Worm (Caenorhabditis elegans) whole organism, L3 larva: ENCODE measurements around the gene acy-4.

Source experiments
- R02D3.7 ChIP-seq: fragments of 150-350 bp; optimal IDR thresholded peaks from 2 replicates; lab custom pipeline; 2014; ENCODE audit warnings: missing biosample characterization, missing genetic modification characterization
- ZK546.5 ChIP-seq: sonication (generic microtip); optimal IDR thresholded peaks from 2 replicates; lab custom pipeline; 2017; ENCODE audit warnings: missing biosample characterization, missing genetic modification characterization
- ama-1 ChIP-seq: fragments of 150-350 bp; optimal IDR thresholded peaks from 2 replicates; lab custom pipeline; 2018
- ceh-16 ChIP-seq: sonication (generic microtip); optimal IDR thresholded peaks from 2 replicates; lab custom pipeline; 2017; ENCODE audit warnings: missing biosample characterization, missing genetic modification characterization
- ceh-28 ChIP-seq: fragments of 150-350 bp; optimal IDR thresholded peaks from 2 replicates; lab custom pipeline; 2014; ENCODE audit warnings: missing biosample characterization, missing genetic modification reagents, missing genetic modification characterization
- ceh-82 ChIP-seq: fragments of 150-350 bp; optimal IDR thresholded peaks from 2 replicates; lab custom pipeline; 2014; ENCODE audit warnings: missing biosample characterization, missing genetic modification characterization
- ceh-9 ChIP-seq: sonication (generic microtip); optimal IDR thresholded peaks from 2 replicates; lab custom pipeline; 2018; ENCODE audit warnings: missing biosample characterization, missing genetic modification characterization
- daf-12 ChIP-seq: fragments of 150-350 bp; optimal IDR thresholded peaks from 2 replicates; lab custom pipeline; 2014; ENCODE audit warnings: missing biosample characterization, missing genetic modification reagents, missing genetic modification characterization
- egl-27 ChIP-seq: sonication (generic microtip); optimal IDR thresholded peaks from 4 replicates; lab custom pipeline; 2017; ENCODE audit warnings: missing biosample characterization, missing genetic modification reagents, missing genetic modification characterization
- egl-5 ChIP-seq: fragments of 150-350 bp; optimal IDR thresholded peaks from 2 replicates; lab custom pipeline; 2017; ENCODE audit warnings: missing biosample characterization, missing genetic modification reagents, missing genetic modification characterization, inconsistent platforms
- elt-1 ChIP-seq: fragments of 150-350 bp; optimal IDR thresholded peaks from 2 replicates; lab custom pipeline; 2014; ENCODE audit warnings: missing biosample characterization, missing genetic modification characterization
- elt-2 ChIP-seq: sonication (generic microtip); optimal IDR thresholded peaks from 2 replicates; lab custom pipeline; 2016; ENCODE audit warnings: missing genetic modification reagents, mild to moderate bottlenecking, missing genetic modification characterization, missing compliant biosample characterization
- elt-3 ChIP-seq, 3 experiments: fragments of 150-350 bp in 1 of 3; sonication (generic microtip) in 2 of 3; optimal IDR thresholded peaks; 2 replicates in 2 of 3; 4 replicates in 1 of 3; lab custom pipeline; 2014 to 2017; ENCODE audit warnings: missing biosample characterization in 3 of 3, missing genetic modification characterization in 3 of 3
- eor-1 ChIP-seq, 2 experiments: fragments of 150-350 bp; optimal IDR thresholded peaks; 2 replicates each; lab custom pipeline; 2014 to 2018; ENCODE audit warnings: missing biosample characterization in 2 of 2, missing genetic modification characterization in 2 of 2
- fkh-10 ChIP-seq: sonication (generic microtip); optimal IDR thresholded peaks from 2 replicates; lab custom pipeline; 2017; ENCODE audit warnings: missing biosample characterization, missing genetic modification reagents, missing genetic modification characterization
- fkh-2 ChIP-seq: fragments of 150-350 bp; optimal IDR thresholded peaks from 2 replicates; lab custom pipeline; 2014; ENCODE audit warnings: missing biosample characterization, missing genetic modification reagents, missing genetic modification characterization
- fos-1 ChIP-seq: fragments of 150-350 bp; optimal IDR thresholded peaks from 2 replicates; lab custom pipeline; 2014; ENCODE audit warnings: missing biosample characterization, missing genetic modification characterization
- hmg-11 ChIP-seq: sonication (generic microtip); optimal IDR thresholded peaks from 2 replicates; lab custom pipeline; 2016; ENCODE audit warnings: missing genetic modification characterization, missing compliant biosample characterization
- jun-1 ChIP-seq: fragments of 150-350 bp; optimal IDR thresholded peaks from 2 replicates; lab custom pipeline; 2014; ENCODE audit warnings: missing biosample characterization, missing genetic modification reagents, missing genetic modification characterization
- lin-15B ChIP-seq: fragments of 150-350 bp; optimal IDR thresholded peaks from 2 replicates; lab custom pipeline; 2014; ENCODE audit warnings: missing biosample characterization, missing genetic modification characterization
- lin-39 ChIP-seq: fragments of 150-350 bp; optimal IDR thresholded peaks from 2 replicates; lab custom pipeline; 2018; ENCODE audit warnings: missing biosample characterization, missing genetic modification reagents, missing genetic modification characterization
- lsy-12 ChIP-seq: sonication (generic microtip); optimal IDR thresholded peaks from 2 replicates; lab custom pipeline; 2016; ENCODE audit warnings: mild to moderate bottlenecking, missing genetic modification characterization, missing compliant biosample characterization
- mdl-1 ChIP-seq: fragments of 150-350 bp; optimal IDR thresholded peaks from 2 replicates; lab custom pipeline; 2014; ENCODE audit warnings: missing biosample characterization, missing genetic modification characterization
- nfya-1 ChIP-seq: sonication (generic microtip); optimal IDR thresholded peaks from 2 replicates; lab custom pipeline; 2017; ENCODE audit warnings: missing genetic modification characterization, mild to moderate bottlenecking, missing compliant biosample characterization, antibody characterized with exemption, moderate library complexity; ENCODE audit not compliant: insufficient read depth
- nhr-11 ChIP-seq: fragments of 150-350 bp; optimal IDR thresholded peaks from 2 replicates; lab custom pipeline; 2014; ENCODE audit warnings: missing biosample characterization, missing genetic modification characterization
- nhr-12 ChIP-seq: fragments of 150-350 bp; optimal IDR thresholded peaks from 2 replicates; lab custom pipeline; 2014; ENCODE audit warnings: missing biosample characterization, missing genetic modification characterization
- nhr-23 ChIP-seq: fragments of 150-350 bp; optimal IDR thresholded peaks from 2 replicates; lab custom pipeline; 2014; ENCODE audit warnings: missing biosample characterization, missing genetic modification reagents, missing genetic modification characterization
- nhr-237 ChIP-seq: fragments of 150-350 bp; optimal IDR thresholded peaks from 2 replicates; lab custom pipeline; 2014; ENCODE audit warnings: missing biosample characterization, missing genetic modification characterization
- nhr-25 ChIP-seq: sonication (generic microtip); optimal IDR thresholded peaks from 2 replicates; lab custom pipeline; 2017; ENCODE audit warnings: missing biosample characterization, missing genetic modification characterization
- nhr-28 ChIP-seq: fragments of 150-350 bp; optimal IDR thresholded peaks from 2 replicates; lab custom pipeline; 2014; ENCODE audit warnings: missing biosample characterization, missing genetic modification characterization
- nhr-43 ChIP-seq: sonication (generic microtip); optimal IDR thresholded peaks from 2 replicates; lab custom pipeline; 2016; ENCODE audit warnings: mild to moderate bottlenecking, missing genetic modification characterization, missing compliant biosample characterization; ENCODE audit not compliant: poor library complexity, severe bottlenecking
- nhr-67 ChIP-seq: fragments of 150-350 bp; optimal IDR thresholded peaks from 2 replicates; lab custom pipeline; 2014; ENCODE audit warnings: missing biosample characterization, missing genetic modification characterization
- nhr-76 ChIP-seq: fragments of 150-350 bp; sonication (generic microtip); optimal IDR thresholded peaks from 5 replicates; lab custom pipeline; 2014; ENCODE audit warnings: missing biosample characterization, missing genetic modification characterization
- nhr-77 ChIP-seq: fragments of 150-350 bp; optimal IDR thresholded peaks from 2 replicates; lab custom pipeline; 2014; ENCODE audit warnings: missing biosample characterization, missing genetic modification characterization
- pha-4 ChIP-seq: fragments of 150-350 bp; optimal IDR thresholded peaks from 2 replicates; lab custom pipeline; 2014; ENCODE audit warnings: missing biosample characterization, missing genetic modification reagents, missing genetic modification characterization
- pqm-1 ChIP-seq: fragments of 150-350 bp; optimal IDR thresholded peaks from 2 replicates; lab custom pipeline; 2017; ENCODE audit warnings: missing biosample characterization, missing genetic modification characterization, inconsistent platforms
- sea-2 ChIP-seq: fragments of 150-350 bp; sonication (generic microtip); optimal IDR thresholded peaks from 4 replicates; lab custom pipeline; 2014; ENCODE audit warnings: missing biosample characterization, missing genetic modification reagents, missing genetic modification characterization
- skn-1 ChIP-seq: fragments of 150-350 bp; optimal IDR thresholded peaks from 2 replicates; lab custom pipeline; 2014; ENCODE audit warnings: missing biosample characterization, missing genetic modification characterization
- snpc-4 ChIP-seq: fragments of 150-350 bp; optimal IDR thresholded peaks from 2 replicates; lab custom pipeline; 2014; ENCODE audit warnings: missing biosample characterization, missing genetic modification characterization
- tbx-2 ChIP-seq: sonication (generic microtip); optimal IDR thresholded peaks from 2 replicates; lab custom pipeline; 2016; ENCODE audit warnings: mild to moderate bottlenecking, missing genetic modification characterization, missing compliant biosample characterization
- unc-62 ChIP-seq: fragments of 150-350 bp; sonication (generic microtip); optimal IDR thresholded peaks from 4 replicates; lab custom pipeline; 2014; ENCODE audit warnings: missing biosample characterization, missing genetic modification reagents, missing genetic modification characterization
- zag-1 ChIP-seq: fragments of 150-350 bp; optimal IDR thresholded peaks from 2 replicates; lab custom pipeline; 2014; ENCODE audit warnings: missing biosample characterization, missing genetic modification characterization
- ztf-11 ChIP-seq: fragments of 150-350 bp; optimal IDR thresholded peaks from 2 replicates; lab custom pipeline; 2014; ENCODE audit warnings: missing biosample characterization, missing genetic modification characterization
- ztf-4 ChIP-seq: fragments of 150-350 bp; optimal IDR thresholded peaks from 2 replicates; lab custom pipeline; 2014; ENCODE audit warnings: missing biosample characterization, missing genetic modification characterization

The acy-4 gene

DNA sequence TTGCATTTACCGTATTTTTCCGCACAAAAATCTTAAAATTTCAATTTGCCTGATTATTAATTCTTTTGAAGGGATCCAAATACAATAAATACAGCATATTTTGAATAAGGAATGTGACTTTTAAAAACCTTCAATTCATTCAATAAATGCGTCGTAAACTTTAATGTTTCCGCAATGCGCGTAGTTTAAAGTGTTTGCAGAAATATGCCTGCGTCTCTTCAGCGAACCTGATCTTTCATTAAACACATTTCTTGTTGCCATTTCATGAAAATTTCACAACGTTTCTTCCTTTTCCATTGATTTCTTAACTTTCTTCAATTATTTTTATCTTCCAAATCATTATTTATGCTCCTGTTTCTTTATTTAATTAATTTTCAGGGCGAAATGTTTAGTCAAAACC, 38.4 kb downstream of the acy-4 start, which contains the start of gene vps-37:
TSS of gene vps-37 (plus strand) at position 378 of the 400 bp plus-strand sequence.
- TF ChIP-seq skn-1 (tag; lab: Kevin White, UChicago) (no peak), sea-2 (GFP tag; lab: Kevin White, UChicago) (peak; percentile 54), mdl-1 (tag; lab: Kevin White, UChicago) (no peak), zag-1 (tag; lab: Kevin White, UChicago) (no peak), nhr-76 (tag; lab: Kevin White, UChicago) (no peak), nhr-237 (tag; lab: Kevin White, UChicago) (no peak), snpc-4 (tag; lab: Kevin White, UChicago) (peak; percentile 79), nfya-1 (tag; lab: Kevin White, UChicago) (peak; percentile 79), egl-27 (tag; lab: Kevin White, UChicago) (no peak), elt-1 (tag; lab: Kevin White, UChicago) (no peak), ztf-11 (tag; lab: Kevin White, UChicago) (no peak), ztf-4 (tag; lab: Kevin White, UChicago) (no peak), nhr-28 (tag; lab: Kevin White, UChicago) (no peak), lin-39 (no peak), ceh-28 (peak; percentile 66), ZK546.5 (tag; lab: Kevin White, UChicago) (no peak), nhr-23 (tag; lab: Kevin White, UChicago) (peak; percentile 87), ceh-16 (tag; lab: Kevin White, UChicago) (no peak), nhr-77 (tag; lab: Kevin White, UChicago) (no peak), ceh-82 (no peak), nhr-25 (tag; lab: Kevin White, UChicago) (peak; percentile 31), nhr-12 (tag; lab: Kevin White, UChicago) (no peak), lsy-12 (tag; lab: Kevin White, UChicago) (no peak), nhr-67 (tag; lab: Kevin White, UChicago) (no peak), eor-1 (tag; optimal IDR thresholded peaks at IDR 0.05; lab: Kevin White, UChicago) (peak in 1 of 2 experiments; percentile 28), fkh-10 (GFP tag; lab: Kevin White, UChicago) (no peak), fkh-2 (tag; lab: Kevin White, UChicago) (no peak), ceh-9 (tag; lab: Kevin White, UChicago) (no peak), pha-4 (tag; lab: Kevin White, UChicago) (peak; percentile 90), lin-15B (tag; lab: Kevin White, UChicago) (peak; percentile 78), tbx-2 (tag; lab: Kevin White, UChicago) (no peak), unc-62 (GFP tag; lab: Kevin White, UChicago) (no peak), egl-5 (no peak), nhr-43 (tag; lab: Kevin White, UChicago) (peak; percentile 54), R02D3.7 (peak; percentile 6), nhr-11 (tag; lab: Kevin White, UChicago) (no peak), elt-2 (tag; lab: Kevin White, UChicago) (peak; percentile 37), hmg-11 (peak; percentile 74), daf-12 (tag; lab: Kevin White, UChicago) (no peak), ama-1 (lab: Kevin White, UChicago) (no peak), elt-3 (tag; optimal IDR thresholded peaks at IDR 0.05; lab: Kevin White, UChicago) (no peak), pqm-1 (tag; lab: Kevin White, UChicago) (peak; percentile 13)

ce11 chrV:5591887-5592286, 38.8 kb downstream of the acy-4 start:
- peak; percentile 1 for TF ChIP-seq nhr-43 (tag; lab: Kevin White, UChicago)
- no peak for TF ChIP-seq lsy-12 (tag; lab: Kevin White, UChicago)
- no peak for TF ChIP-seq jun-1
- no peak for TF ChIP-seq elt-2 (tag; lab: Kevin White, UChicago)
- TF ChIP-seq fos-1 (tag; lab: Kevin White, UChicago) = no peak
- no peak for TF ChIP-seq ceh-9 (tag; lab: Kevin White, UChicago)
- TF ChIP-seq nfya-1 (tag; lab: Kevin White, UChicago) = no peak
- no peak for TF ChIP-seq daf-12 (tag; lab: Kevin White, UChicago)
